Worm (Caenorhabditis elegans) whole organism, early embryonic: ENCODE data around the gene K01D12.5.

Experiments
- aly-1 ChIP-seq: sonication (generic microtip); optimal IDR thresholded peaks from 2 replicates; lab custom pipeline; 2016; ENCODE audit warnings: missing genetic modification characterization, missing compliant biosample characterization
- ama-1 ChIP-seq: fragments of 150-350 bp; optimal IDR thresholded peaks from 2 replicates; lab custom pipeline; 2014
- ets-7 ChIP-seq: sonication (generic microtip); optimal IDR thresholded peaks from 2 replicates; lab custom pipeline; 2016; ENCODE audit warnings: missing genotype, missing genetic modification characterization, missing compliant biosample characterization
- flt-1 ChIP-seq: fragments of 200-800 bp; sonication (Bioruptor generic); IDR thresholded peaks from 2 replicates; pipeline ENCODE4 v1.3.6; 2022; ENCODE audit warnings: missing genetic modification characterization, missing compliant biosample characterization
- tbx-37 ChIP-seq: fragments of 200-800 bp; sonication (Bioruptor generic); conservative IDR thresholded peaks from 2 replicates; pipeline ENCODE4 v1.3.6; 2022; ENCODE audit warnings: missing genetic modification reagents, missing genetic modification characterization, missing compliant biosample characterization

DNA sequence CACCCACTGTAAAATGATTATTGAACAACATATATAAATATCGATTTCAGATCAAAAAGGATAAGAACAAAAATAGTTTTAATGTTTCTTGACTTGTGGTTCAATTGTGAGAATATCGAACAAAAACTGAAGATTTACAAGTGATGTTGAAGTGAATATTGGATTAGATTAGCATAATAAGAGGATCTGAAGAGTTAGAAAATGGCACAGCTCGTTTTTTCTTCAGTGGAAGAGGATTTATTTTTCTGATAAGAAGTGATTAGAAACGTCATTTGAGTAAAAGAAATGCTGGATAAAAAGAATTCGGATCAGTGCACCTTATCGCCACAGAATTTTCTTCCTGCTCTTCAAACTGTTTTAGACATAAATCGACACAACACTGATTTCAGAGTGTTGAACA is 1.9 kb upstream of the K01D12.5 start, which contains the start of gene twk-14:
- TF ChIP-seq aly-1 (no peak), flt-1 (GFP tag; lab: Robert Waterston, UW) (no peak), ets-7 (no peak), tbx-37 (GFP tag; lab: Robert Waterston, UW) (no peak), ama-1 (lab: Kevin White, UChicago) (no peak)
